Worm (Caenorhabditis elegans) whole organism, young adult: ENCODE measurements around the gene srh-25.

Experiments used
- B0261.1 ChIP-seq: sonication (generic microtip); optimal IDR thresholded peaks from 2 replicates; lab custom pipeline; 2016; ENCODE audit warnings: mild to moderate bottlenecking, missing genetic modification characterization, moderate library complexity, missing compliant biosample characterization
- D2030.7 ChIP-seq: fragments of 200-800 bp; sonication (Bioruptor generic); IDR thresholded peaks from 2 replicates; pipeline ENCODE4 v1.3.6; 2022; ENCODE audit warnings: missing genetic modification reagents, missing genetic modification characterization, missing compliant biosample characterization
- F10E7.11 ChIP-seq: sonication (generic microtip); optimal IDR thresholded peaks from 2 replicates; lab custom pipeline; 2017; ENCODE audit warnings: mild to moderate bottlenecking, missing genetic modification characterization, moderate library complexity, missing compliant biosample characterization
- F37B4.10 ChIP-seq: fragments of 200-800 bp; sonication (Bioruptor generic); IDR thresholded peaks from 2 replicates; pipeline ENCODE4 v1.3.6; 2022; ENCODE audit warnings: missing genetic modification characterization, missing compliant biosample characterization
- F49E8.2 ChIP-seq: sonication (generic microtip); optimal IDR thresholded peaks from 3 replicates; lab custom pipeline; 2017; ENCODE audit warnings: missing genetic modification characterization, mild to moderate bottlenecking, missing compliant biosample characterization, antibody characterized with exemption, moderate library complexity; ENCODE audit not compliant: insufficient read depth
- F52B5.7 ChIP-seq: sonication (generic microtip); optimal IDR thresholded peaks from 2 replicates; lab custom pipeline; 2016; ENCODE audit warnings: mild to moderate bottlenecking, missing genetic modification characterization, missing compliant biosample characterization
- F57C9.4 ChIP-seq: sonication (generic microtip); optimal IDR thresholded peaks from 2 replicates; lab custom pipeline; 2017; ENCODE audit warnings: mild to moderate bottlenecking, missing genetic modification characterization, missing compliant biosample characterization
- Y53G8AR.9 ChIP-seq: fragments of 200-800 bp; sonication (Bioruptor generic); conservative IDR thresholded peaks from 2 replicates; pipeline ENCODE4 v1.3.6; 2022; ENCODE audit warnings: missing genetic modification reagents, missing genetic modification characterization, missing compliant biosample characterization
- Y67H2A.10 ChIP-seq: fragments of 200-800 bp; sonication (Bioruptor generic); conservative IDR thresholded peaks from 2 replicates; pipeline ENCODE4 v1.3.6; 2022; ENCODE audit warnings: missing genetic modification reagents, missing genetic modification characterization, missing compliant biosample characterization
- ama-1 ChIP-seq, 3 experiments: fragments of 150-350 bp in 1 of 3; sonication (generic microtip) in 2 of 3; optimal IDR thresholded peaks; 2 replicates each; lab custom pipeline; 2014 to 2018; ENCODE audit warnings: missing biosample characterization in 2 of 3, missing genetic modification characterization in 2 of 3, missing genetic modification reagents in 2 of 3
- aptf-3 ChIP-seq: fragments of 200-800 bp; sonication (Bioruptor generic); IDR thresholded peaks from 2 replicates; pipeline ENCODE4 v1.3.6; 2022; ENCODE audit warnings: missing genetic modification characterization, missing compliant biosample characterization
- atf-7 ChIP-seq: sonication (generic microtip); optimal IDR thresholded peaks from 2 replicates; lab custom pipeline; 2017; ENCODE audit warnings: mild to moderate bottlenecking, missing genetic modification characterization, missing compliant biosample characterization
- attf-3 ChIP-seq: fragments of 200-800 bp; sonication (Bioruptor generic); conservative IDR thresholded peaks from 2 replicates; pipeline ENCODE4 v1.3.6; 2022; ENCODE audit warnings: missing genetic modification reagents, missing genetic modification characterization, missing compliant biosample characterization
- attf-5 ChIP-seq: fragments of 200-800 bp; sonication (Bioruptor generic); optimal IDR thresholded peaks from 2 replicates; lab custom pipeline; 2018; ENCODE audit warnings: mild to moderate bottlenecking, missing genetic modification characterization, missing compliant biosample characterization
- bed-2 ChIP-seq: fragments of 200-800 bp; sonication (Bioruptor generic); IDR thresholded peaks from 2 replicates; pipeline ENCODE4 v1.3.6; 2022; ENCODE audit warnings: missing genetic modification reagents, missing genetic modification characterization, missing compliant biosample characterization
- ceh-100 ChIP-seq: fragments of 200-800 bp; sonication (Bioruptor generic); IDR thresholded peaks from 2 replicates; pipeline ENCODE4 v1.3.6; 2022; ENCODE audit warnings: missing genetic modification reagents, missing genetic modification characterization, missing compliant biosample characterization
- ceh-27 ChIP-seq: fragments of 200-800 bp; sonication (Bioruptor generic); optimal IDR thresholded peaks from 2 replicates; lab custom pipeline; 2018; ENCODE audit warnings: mild to moderate bottlenecking, missing genetic modification characterization, moderate library complexity, missing compliant biosample characterization
- ceh-40 ChIP-seq: fragments of 200-800 bp; sonication (Bioruptor generic); IDR thresholded peaks from 2 replicates; pipeline ENCODE4 v1.3.6; 2022; ENCODE audit warnings: missing genetic modification characterization, missing compliant biosample characterization
- ceh-58 ChIP-seq: fragments of 200-800 bp; sonication (Bioruptor generic); IDR thresholded peaks from 2 replicates; pipeline ENCODE4 v1.3.6; 2022; ENCODE audit warnings: missing genetic modification characterization, missing compliant biosample characterization
- chd-7 ChIP-seq: sonication (generic microtip); optimal IDR thresholded peaks from 2 replicates; lab custom pipeline; 2016; ENCODE audit warnings: mild to moderate bottlenecking, missing genetic modification characterization, moderate library complexity, missing compliant biosample characterization
- dox-1 ChIP-seq: fragments of 200-800 bp; sonication (Bioruptor generic); IDR thresholded peaks from 2 replicates; pipeline ENCODE4 v1.3.6; 2022; ENCODE audit warnings: missing genetic modification reagents, missing genetic modification characterization, missing compliant biosample characterization
- efl-1 ChIP-seq: fragments of 150-350 bp; optimal IDR thresholded peaks from 2 replicates; lab custom pipeline; 2014; ENCODE audit warnings: missing biosample characterization, missing genetic modification reagents, missing genetic modification characterization
- egl-18 ChIP-seq: fragments of 200-800 bp; sonication (Bioruptor generic); IDR thresholded peaks from 2 replicates; pipeline ENCODE4 v1.3.6; 2022; ENCODE audit warnings: missing genetic modification reagents, missing genetic modification characterization, missing compliant biosample characterization
- ekl-4 ChIP-seq: fragments of 200-800 bp; sonication (Bioruptor generic); IDR thresholded peaks from 2 replicates; pipeline ENCODE4 v1.3.6; 2022; ENCODE audit warnings: missing genetic modification reagents, missing genetic modification characterization, missing compliant biosample characterization
- ets-4 ChIP-seq: fragments of 200-800 bp; sonication (Bioruptor generic); optimal IDR thresholded peaks from 2 replicates; lab custom pipeline; 2018; ENCODE audit warnings: mild to moderate bottlenecking, missing genetic modification characterization, missing compliant biosample characterization
- gei-17 ChIP-seq: fragments of 200-800 bp; sonication (Bioruptor generic); optimal IDR thresholded peaks from 2 replicates; lab custom pipeline; 2018; ENCODE audit warnings: mild to moderate bottlenecking, missing genetic modification characterization, missing compliant biosample characterization
- hlh-12 ChIP-seq: sonication (generic microtip); optimal IDR thresholded peaks from 2 replicates; lab custom pipeline; 2016; ENCODE audit warnings: missing genetic modification characterization, missing compliant biosample characterization
- hmg-1.2 ChIP-seq: fragments of 200-800 bp; sonication (Bioruptor generic); IDR thresholded peaks from 2 replicates; pipeline ENCODE4 v1.3.6; 2022; ENCODE audit warnings: missing genetic modification reagents, missing genetic modification characterization, missing compliant biosample characterization
- hmg-20 ChIP-seq: fragments of 200-800 bp; sonication (Bioruptor generic); IDR thresholded peaks from 2 replicates; pipeline ENCODE4 v1.3.6; 2022; ENCODE audit warnings: missing genetic modification reagents, missing genetic modification characterization, missing compliant biosample characterization
- hrde-1 ChIP-seq: sonication (generic microtip); optimal IDR thresholded peaks from 2 replicates; lab custom pipeline; 2016; ENCODE audit warnings: missing genetic modification characterization, mild to moderate bottlenecking, missing compliant biosample characterization, moderate library complexity, missing genotype, missing genetic modification reagents, borderline replicate concordance
- let-607 ChIP-seq, 2 experiments: fragments of 200-800 bp in 1 of 2; sonication (Bioruptor generic) in 1 of 2; sonication (generic microtip) in 1 of 2; optimal IDR thresholded peaks; 2 replicates each; lab custom pipeline; 2016 to 2018; ENCODE audit warnings: mild to moderate bottlenecking in 2 of 2, missing compliant biosample characterization in 2 of 2, missing genetic modification characterization in 2 of 2, moderate library complexity in 2 of 2, missing genotype in 1 of 2
- lin-54 ChIP-seq: fragments of 200-800 bp; sonication (Bioruptor generic); optimal IDR thresholded peaks from 2 replicates; lab custom pipeline; 2018; ENCODE audit warnings: mild to moderate bottlenecking, missing genetic modification characterization, missing compliant biosample characterization
- lir-1 ChIP-seq: fragments of 200-800 bp; sonication (Bioruptor generic); conservative IDR thresholded peaks from 2 replicates; pipeline ENCODE4 v1.3.6; 2022; ENCODE audit warnings: missing genetic modification reagents, missing genetic modification characterization, missing compliant biosample characterization
- madf-6 ChIP-seq: fragments of 200-800 bp; sonication (Bioruptor generic); IDR thresholded peaks from 2 replicates; pipeline ENCODE4 v1.3.6; 2022; ENCODE audit warnings: missing genetic modification reagents, missing genetic modification characterization, missing compliant biosample characterization
- mes-4 ChIP-seq: sonication (generic microtip); optimal IDR thresholded peaks from 2 replicates; lab custom pipeline; 2016; ENCODE audit warnings: missing genotype, missing genetic modification characterization, missing compliant biosample characterization
- nhr-80 ChIP-seq: sonication (generic microtip); optimal IDR thresholded peaks from 2 replicates; lab custom pipeline; 2016; ENCODE audit warnings: missing genetic modification characterization, missing compliant biosample characterization
- rpc-1 ChIP-seq, 2 experiments: fragments of 150-350 bp in 1 of 2; sonication (generic microtip) in 1 of 2; optimal IDR thresholded peaks; 2 replicates each; lab custom pipeline; 2014 to 2018; ENCODE audit warnings: missing biosample characterization in 1 of 2, missing genetic modification characterization in 1 of 2, missing genetic modification reagents in 1 of 2, missing genotype in 1 of 2
- snpc-4 ChIP-seq, 5 experiments: fragments of 150-350 bp in 1 of 5; sonication (generic microtip) in 4 of 5; optimal IDR thresholded peaks; 2 replicates each; lab custom pipeline; 2014 to 2018; ENCODE audit warnings: missing genetic modification characterization in 5 of 5, missing biosample characterization in 3 of 5, antibody characterized with exemption in 2 of 5, mild to moderate bottlenecking in 2 of 5, missing compliant biosample characterization in 2 of 5, missing genotype in 2 of 5, moderate library complexity in 2 of 5, missing genetic modification reagents in 1 of 5
- somi-1 ChIP-seq: fragments of 200-800 bp; sonication (Bioruptor generic); optimal IDR thresholded peaks from 2 replicates; lab custom pipeline; 2018; ENCODE audit warnings: mild to moderate bottlenecking, missing genetic modification characterization, missing compliant biosample characterization
- sptf-2 ChIP-seq: fragments of 200-800 bp; sonication (Bioruptor generic); optimal IDR thresholded peaks from 2 replicates; lab custom pipeline; 2018; ENCODE audit warnings: mild to moderate bottlenecking, missing genetic modification characterization, missing compliant biosample characterization
- tlf-1 ChIP-seq: fragments of 200-800 bp; sonication (Bioruptor generic); optimal IDR thresholded peaks from 2 replicates; lab custom pipeline; 2018; ENCODE audit warnings: mild to moderate bottlenecking, missing genetic modification characterization, missing compliant biosample characterization
- unc-130 ChIP-seq: sonication (generic microtip); optimal IDR thresholded peaks from 2 replicates; lab custom pipeline; 2016; ENCODE audit warnings: missing genetic modification reagents, missing genetic modification characterization, missing compliant biosample characterization
- zfh-2 ChIP-seq: fragments of 200-800 bp; sonication (Bioruptor generic); conservative IDR thresholded peaks from 2 replicates; pipeline ENCODE4 v1.3.6; 2022; ENCODE audit warnings: missing genetic modification reagents, missing genetic modification characterization, missing compliant biosample characterization
- ztf-6 ChIP-seq: fragments of 200-800 bp; sonication (Bioruptor generic); IDR thresholded peaks from 2 replicates; pipeline ENCODE4 v1.3.6; 2022; ENCODE audit warnings: missing genetic modification reagents, missing genetic modification characterization, missing compliant biosample characterization

srh-25 gene

DNA sequence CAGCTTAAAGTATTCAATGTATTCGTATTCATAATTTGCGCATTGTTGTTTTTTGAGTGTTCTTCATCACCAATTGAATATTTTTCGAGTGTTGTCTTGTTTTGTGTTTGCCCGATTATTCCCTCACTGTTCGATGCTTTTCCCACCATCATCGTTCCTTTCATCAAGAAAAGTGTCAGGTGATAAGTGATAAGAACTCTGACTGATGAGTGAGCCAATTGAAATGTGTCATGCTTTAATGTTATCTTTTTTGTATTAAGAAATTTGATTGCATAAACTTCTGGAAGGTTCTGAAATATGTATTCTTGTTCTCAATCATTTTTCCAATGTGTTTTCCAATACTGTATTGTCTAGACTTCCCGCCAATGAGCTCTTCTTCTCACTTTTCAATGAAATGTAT is 41.7 kb upstream of the srh-25 start (continued):
- TF ChIP-seq let-607 (tag; optimal IDR thresholded peaks at IDR 0.05; lab: Kevin White, UChicago) (peak in 1 of 2 experiments; percentile 6), atf-7 (no peak), snpc-4 (GFP tag; optimal IDR thresholded peaks at IDR 0.05; lab: Kevin White, UChicago) (no peak), snpc-4 (tag; optimal IDR thresholded peaks at IDR 0.05; lab: Kevin White, UChicago) (peak in 1 of 4 experiments; percentile 13), unc-130 (GFP tag; lab: Kevin White, UChicago) (no peak), ets-4 (no peak), hmg-20 (GFP tag; lab: Robert Waterston, UW) (no peak), attf-5 (GFP tag; lab: Kevin White, UChicago) (no peak), madf-6 (GFP tag; lab: Robert Waterston, UW) (no peak)

DNA sequence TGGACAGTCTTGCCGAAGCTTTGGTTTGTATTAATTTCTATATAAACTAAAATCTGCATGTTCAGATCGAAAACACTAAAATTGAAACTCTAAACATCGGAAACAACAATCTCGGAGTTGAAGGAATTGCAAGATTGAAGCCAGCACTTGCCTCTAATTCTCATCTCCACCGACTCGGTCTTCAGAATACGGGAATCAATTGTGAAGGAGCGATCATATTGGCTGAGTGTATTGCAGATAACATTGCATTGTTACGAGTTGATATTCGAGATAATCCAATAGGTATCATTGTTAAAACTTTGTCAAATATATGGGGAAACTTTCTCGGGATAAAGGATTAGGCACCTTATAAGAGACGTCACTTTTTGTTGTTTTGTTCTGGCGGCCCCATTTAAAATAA is 36.7 kb upstream of the srh-25 start:
- TF ChIP-seq B0261.1 = no peak
- no peak for TF ChIP-seq somi-1
- no peak for TF ChIP-seq bed-2

DNA sequence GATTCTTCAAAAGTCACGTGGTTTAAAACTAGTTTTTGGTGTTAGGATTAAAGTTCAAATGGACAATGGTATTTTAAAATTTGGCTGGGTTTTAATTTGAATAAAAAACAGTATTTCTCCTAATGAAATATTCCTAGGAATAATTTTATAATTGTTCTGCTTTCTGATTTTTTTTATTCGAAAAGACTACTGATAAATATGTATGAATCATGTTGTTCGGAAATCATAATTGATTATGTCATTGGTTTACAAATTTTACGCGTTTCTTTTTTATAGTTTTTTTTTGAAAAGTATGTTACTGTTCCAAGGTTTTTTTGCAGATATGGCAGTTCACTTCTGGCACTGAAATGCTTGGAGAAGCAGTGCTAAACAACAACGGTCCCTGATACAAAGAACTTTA is 34.7 kb upstream of the srh-25 start, which contains the start of gene F28C1.3:
F28C1.3 (plus strand) TSS at position 301 of the 400 bp plus-strand sequence.
- TF ChIP-seq ceh-27 (GFP tag; lab: Kevin White, UChicago) (no peak), ekl-4 (GFP tag; lab: Robert Waterston, UW) (no peak), ets-4 (no peak), sptf-2 (no peak), F37B4.10 (GFP tag; lab: Robert Waterston, UW) (no peak), F49E8.2 (tag; lab: Kevin White, UChicago) (no peak), ama-1 (optimal IDR thresholded peaks at IDR 0.05; lab: Kevin White, UChicago) (no peak), ama-1 (GFP tag; optimal IDR thresholded peaks at IDR 0.05; lab: Kevin White, UChicago) (no peak), aptf-3 (GFP tag; lab: Robert Waterston, UW) (no peak), zfh-2 (GFP tag; lab: Robert Waterston, UW) (no peak), ztf-6 (GFP tag; lab: Robert Waterston, UW) (no peak), hmg-1.2 (no peak), D2030.7 (GFP tag; lab: Robert Waterston, UW) (no peak), lir-1 (GFP tag; lab: Robert Waterston, UW) (no peak), F52B5.7 (tag; lab: Kevin White, UChicago) (no peak), Y53G8AR.9 (no peak), ceh-58 (GFP tag; lab: Robert Waterston, UW) (no peak), hrde-1 (no peak)

DNA sequence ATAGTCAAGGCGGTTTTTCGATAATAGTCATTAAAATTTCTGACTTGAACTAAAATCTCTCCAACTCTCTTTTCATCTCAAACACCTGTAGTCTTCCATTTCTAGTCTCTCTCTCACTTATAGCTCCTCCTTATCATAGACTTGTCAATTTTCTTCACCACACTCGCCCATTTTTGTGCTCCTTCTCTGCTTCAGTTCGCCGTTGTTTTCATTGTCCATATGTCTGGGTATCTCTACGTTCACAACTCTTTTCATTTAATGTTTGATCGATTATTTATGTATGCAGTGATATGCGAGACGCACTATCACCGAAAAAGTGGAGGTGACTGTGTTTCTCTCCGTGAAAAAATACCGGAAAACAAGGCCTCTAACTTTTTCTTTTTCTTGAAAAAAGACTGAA is 34.1 kb upstream of the srh-25 start:
- TF ChIP-seq lin-54 (no peak), efl-1 (GFP tag; lab: Kevin White, UChicago) (no peak), F10E7.11 (no peak), F57C9.4 (tag; lab: Kevin White, UChicago) (no peak), egl-18 (GFP tag; lab: Robert Waterston, UW) (no peak), ceh-100 (no peak), nhr-80 (peak; percentile 98), let-607 (tag; optimal IDR thresholded peaks at IDR 0.05; lab: Kevin White, UChicago) (peak in 1 of 2 experiments; percentile 3), lir-1 (GFP tag; lab: Robert Waterston, UW) (no peak), attf-5 (GFP tag; lab: Kevin White, UChicago) (peak; percentile 19), dox-1 (GFP tag; lab: Robert Waterston, UW) (peak; percentile 45; the same call in 1 of the 2 replicates), chd-7 (no peak), gei-17 (GFP tag; lab: Kevin White, UChicago) (no peak), Y53G8AR.9 (no peak), hlh-12 (tag; lab: Kevin White, UChicago) (no peak), ceh-40 (GFP tag; lab: Robert Waterston, UW) (no peak), Y67H2A.10 (no peak), tlf-1 (GFP tag; lab: Kevin White, UChicago) (no peak), mes-4 (no peak), rpc-1 (optimal IDR thresholded peaks at IDR 0.05; lab: Kevin White, UChicago) (no peak), rpc-1 (tag; optimal IDR thresholded peaks at IDR 0.05; lab: Kevin White, UChicago) (no peak), attf-3 (no peak)
